Fruit fly (Drosophila melanogaster) Kc167 (cell line): ENCODE data around the gene CG10650.

Experiments used
- Myc ChIP-seq: fragments of >200 bp; optimal IDR thresholded peaks from 2 replicates; lab custom pipeline; 2017; ENCODE audit warnings: missing external identifiers
- Sin3A ChIP-seq: fragments of >200 bp; optimal IDR thresholded peaks from 2 replicates; lab custom pipeline; 2018; ENCODE audit warnings: missing external identifiers
- insv ChIP-seq: fragments of >200 bp; optimal IDR thresholded peaks from 3 replicates; lab custom pipeline; 2018; ENCODE audit warnings: missing external identifiers
- psq ChIP-seq: fragments of >200 bp; optimal IDR thresholded peaks from 2 replicates; lab custom pipeline; 2017; ENCODE audit warnings: missing external identifiers

dm6 chr2L:19002959-19003371 lies 7.2 kb upstream of the CG10650 start, which contains the start of gene CG31793:
- no peak for TF ChIP-seq Myc (lab: Kevin White, UChicago)
- TF ChIP-seq Sin3A = no peak
- TF ChIP-seq psq (lab: Kevin White, UChicago) = no peak
- no peak for TF ChIP-seq insv (lab: Kevin White, UChicago)
